Worm (Caenorhabditis elegans): ENCODE data around the gene lhfp-4.

The lhfp-4 gene

ce11 chrIV:17278363-17278762 is 3.0 kb downstream of the lhfp-4 start (continued):
- peak; percentile 78 for TF ChIP-seq unc-120 (tag; optimal IDR thresholded peaks at IDR 0.05; ENCODE audit: poor library complexity, severe bottlenecking)
- TF ChIP-seq nhr-76 (tag; optimal IDR thresholded peaks at IDR 0.05), result no peak
- no peak for TF ChIP-seq nhr-28 (tag; optimal IDR thresholded peaks at IDR 0.05)
- TF ChIP-seq zip-8 (tag; optimal IDR thresholded peaks at IDR 0.05), result no peak
- peak; percentile 97 for TF ChIP-seq nhr-237 (tag; optimal IDR thresholded peaks at IDR 0.05)
- peak; percentile 16 for TF ChIP-seq unc-39 (tag; optimal IDR thresholded peaks at IDR 0.05)

ce11 chrIV:17278861-17279591 is 3.6 kb downstream of the lhfp-4 start, which contains the start of gene hsp-1:
Gene hsp-1 (plus strand): TSS chrIV:17278959.
- no peak for TF ChIP-seq ceh-83 (GFP tag; optimal IDR thresholded peaks at IDR 0.05)
- TF ChIP-seq sptf-1 (tag; optimal IDR thresholded peaks at IDR 0.05), result no peak
- TF ChIP-seq elt-1 (tag; optimal IDR thresholded peaks at IDR 0.05; ENCODE audit: borderline replicate concordance, insufficient read depth), result no peak
- TF ChIP-seq mep-1 (tag; optimal IDR thresholded peaks at IDR 0.05), result no peak
- no peak for TF ChIP-seq nhr-28 (tag; optimal IDR thresholded peaks at IDR 0.05)
- no peak for TF ChIP-seq bed-3 (GFP tag; optimal IDR thresholded peaks at IDR 0.05)
- TF ChIP-seq nhr-2 (tag; optimal IDR thresholded peaks at IDR 0.05), result no peak
- no peak for TF ChIP-seq elt-3 (tag; optimal IDR thresholded peaks at IDR 0.05)

ce11 chrIV:17279592-17280440 is 4.4 kb downstream of the lhfp-4 start:
- TF ChIP-seq elt-3 (tag; optimal IDR thresholded peaks at IDR 0.05), result no peak
- TF ChIP-seq mep-1 (tag; optimal IDR thresholded peaks at IDR 0.05), result no peak
- TF ChIP-seq nhr-237 (tag; optimal IDR thresholded peaks at IDR 0.05), result no peak
- TF ChIP-seq mab-5 (tag; optimal IDR thresholded peaks at IDR 0.05), result no peak
- no peak for TF ChIP-seq lin-13 (tag; optimal IDR thresholded peaks at IDR 0.05)
- no peak for TF ChIP-seq nhr-76 (tag; optimal IDR thresholded peaks at IDR 0.05)
- TF ChIP-seq flh-1 (GFP tag; optimal IDR thresholded peaks at IDR 0.05), result no peak
- no peak for TF ChIP-seq unc-39 (tag; optimal IDR thresholded peaks at IDR 0.05)
- TF ChIP-seq hlh-1 (tag; optimal IDR thresholded peaks at IDR 0.05), result no peak
- no peak for TF ChIP-seq nhr-2 (tag; optimal IDR thresholded peaks at IDR 0.05)
- TF ChIP-seq ces-1 (GFP tag; optimal IDR thresholded peaks at IDR 0.05), result no peak
- TF ChIP-seq nhr-12 (tag; optimal IDR thresholded peaks at IDR 0.05), result no peak
- TF ChIP-seq lin-32 (GFP tag; optimal IDR thresholded peaks at IDR 0.05), result no peak
- no peak for TF ChIP-seq pha-4 (tag; optimal IDR thresholded peaks at IDR 0.05)
- no peak for TF ChIP-seq zip-8 (tag; optimal IDR thresholded peaks at IDR 0.05)
- TF ChIP-seq ceh-83 (GFP tag; optimal IDR thresholded peaks at IDR 0.05), result no peak
- TF ChIP-seq mls-2 (tag; optimal IDR thresholded peaks at IDR 0.05), result no peak
- TF ChIP-seq drap-1 (GFP tag; optimal IDR thresholded peaks at IDR 0.05), result no peak
- no peak for TF ChIP-seq ceh-39 (tag; optimal IDR thresholded peaks at IDR 0.05)

ce11 chrIV:17280441-17280939 is 5.1 kb downstream of the lhfp-4 start:
- TF ChIP-seq lin-13 (tag; optimal IDR thresholded peaks at IDR 0.05) (no peak), snpc-4 (tag; optimal IDR thresholded peaks at IDR 0.05) (no peak), M03D4.4 (tag; optimal IDR thresholded peaks at IDR 0.05) (no peak), elt-1 (tag; optimal IDR thresholded peaks at IDR 0.05; ENCODE audit: borderline replicate concordance, insufficient read depth) (no peak), blmp-1 (tag; optimal IDR thresholded peaks at IDR 0.05) (no peak), ceh-39 (tag; optimal IDR thresholded peaks at IDR 0.05) (no peak), nhr-76 (tag; optimal IDR thresholded peaks at IDR 0.05) (no peak), ztf-11 (tag; optimal IDR thresholded peaks at IDR 0.05) (no peak), flh-1 (GFP tag; optimal IDR thresholded peaks at IDR 0.05) (no peak), cnd-1 (tag; optimal IDR thresholded peaks at IDR 0.05) (no peak), bed-3 (GFP tag; optimal IDR thresholded peaks at IDR 0.05) (no peak), nhr-2 (tag; optimal IDR thresholded peaks at IDR 0.05) (no peak), ceh-83 (GFP tag; optimal IDR thresholded peaks at IDR 0.05) (no peak), lin-32 (GFP tag; optimal IDR thresholded peaks at IDR 0.05) (no peak), mls-2 (tag; optimal IDR thresholded peaks at IDR 0.05) (no peak), lsy-2 (tag; optimal IDR thresholded peaks at IDR 0.05) (no peak), sem-2 (GFP tag; optimal IDR thresholded peaks at IDR 0.05) (no peak), tbx-8 (GFP tag; optimal IDR thresholded peaks at IDR 0.05) (no peak)
